Worm (Caenorhabditis elegans) whole organism, L2 larva: Measurements from ENCODE around the gene F26F12.3.

Experiments used
- ama-1 ChIP-seq: fragments of 150-350 bp; optimal IDR thresholded peaks from 2 replicates; lab custom pipeline; 2018; ENCODE audit warnings: inconsistent platforms
- lin-39 ChIP-seq: fragments of 150-350 bp; optimal IDR thresholded peaks from 2 replicates; lab custom pipeline; 2014; ENCODE audit warnings: missing biosample characterization, missing genetic modification reagents, missing genetic modification characterization
- nhr-25 ChIP-seq: fragments of 150-350 bp; sonication (generic microtip); optimal IDR thresholded peaks from 3 replicates; lab custom pipeline; 2014; ENCODE audit warnings: missing biosample characterization, missing genetic modification characterization
- unc-39 ChIP-seq: fragments of 150-350 bp; optimal IDR thresholded peaks from 2 replicates; lab custom pipeline; 2014; ENCODE audit warnings: missing biosample characterization, missing genetic modification characterization

DNA sequence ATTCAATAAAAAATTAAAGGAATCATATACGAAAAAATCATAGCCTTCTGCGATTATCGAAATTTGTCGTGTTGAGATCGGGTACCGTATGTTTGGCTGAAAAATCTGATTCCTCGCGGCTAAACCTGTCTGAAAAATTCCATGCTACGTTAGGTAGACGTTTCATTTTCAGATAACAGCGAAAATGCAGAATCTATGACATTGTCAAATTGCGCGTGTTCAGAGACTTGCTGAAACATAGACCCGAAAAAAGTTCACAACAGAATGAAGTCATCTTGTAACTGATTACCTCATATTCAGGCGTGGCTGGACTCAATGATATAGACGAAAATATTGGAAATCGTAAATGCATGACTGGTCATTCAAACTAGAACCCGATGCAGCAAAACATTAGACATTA lies 12.0 kb downstream of the F26F12.3 start, which contains the start of gene srh-76:
- TF ChIP-seq lin-39 (tag; lab: Kevin White, UChicago) (no peak), nhr-25 (tag; lab: Kevin White, UChicago) (no peak), unc-39 (tag; lab: Kevin White, UChicago) (no peak), ama-1 (no peak)
